Fruit fly (Drosophila melanogaster): ENCODE data around the gene RIOK2.

DNA sequence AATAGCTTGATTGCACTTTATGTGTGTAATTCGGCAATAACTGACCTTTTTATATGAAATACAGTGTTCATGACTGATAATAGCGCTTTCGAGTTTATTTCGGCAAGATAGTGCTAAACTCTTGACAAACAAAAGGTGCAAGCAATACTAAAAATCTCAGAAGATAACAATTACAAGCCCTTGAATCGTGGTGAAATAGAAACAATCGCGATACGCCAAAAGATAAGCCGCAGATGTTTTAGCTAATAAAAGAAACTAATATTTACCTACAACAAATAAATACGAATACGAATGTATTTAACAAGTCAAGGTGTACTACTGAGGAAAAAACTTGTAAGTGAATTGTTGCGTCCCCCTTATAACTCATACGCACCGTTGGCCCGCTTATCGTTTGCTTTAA, 9.6 kb downstream of the RIOK2 start:
- no peak for TF ChIP-seq CG8478 (optimal IDR thresholded peaks at IDR 0.05)
- no peak for TF ChIP-seq CTCF (optimal IDR thresholded peaks at IDR 0.05)

All from S2 (cell line).